Worm (Caenorhabditis elegans): ENCODE data around the gene Y37H2A.10.

ce11 chrV:18134378-18134777, 4.4 kb upstream of the Y37H2A.10 start, which contains the start of gene Y37H2A.7:
- TF ChIP-seq ama-1 (optimal IDR thresholded peaks at IDR 0.05) (no peak), gmeb-2 (tag; optimal IDR thresholded peaks at IDR 0.05) (no peak), nhr-11 (tag; optimal IDR thresholded peaks at IDR 0.05) (no peak), ahr-1 (tag; optimal IDR thresholded peaks at IDR 0.05) (no peak), ceh-9 (tag; optimal IDR thresholded peaks at IDR 0.05) (no peak), fkh-6 (tag; optimal IDR thresholded peaks at IDR 0.05) (no peak), F13H6.1 (tag; optimal IDR thresholded peaks at IDR 0.05) (no peak), nfya-1 (tag; optimal IDR thresholded peaks at IDR 0.05) (no peak), elt-2 (tag; optimal IDR thresholded peaks at IDR 0.05) (no peak), ref-2 (tag; optimal IDR thresholded peaks at IDR 0.05) (no peak)

Data from whole organism, late embryonic.